Worm (Caenorhabditis elegans) whole organism, midembryonic: ENCODE measurements around the gene Y45F3A.4.

Source experiments
- T22C8.4 ChIP-seq: fragments of 200-800 bp; sonication (Bioruptor generic); IDR thresholded peaks from 2 replicates; pipeline ENCODE4 v1.3.6; 2022; ENCODE audit warnings: missing genetic modification characterization, missing compliant biosample characterization
- cog-1 ChIP-seq: sonication (generic microtip); optimal IDR thresholded peaks from 2 replicates; lab custom pipeline; 2016; ENCODE audit warnings: missing genetic modification characterization, missing compliant biosample characterization
- flt-1 ChIP-seq: fragments of 200-800 bp; sonication (Bioruptor generic); IDR thresholded peaks from 2 replicates; pipeline ENCODE4 v1.3.6; 2022; ENCODE audit warnings: missing genetic modification characterization, missing compliant biosample characterization
- klf-2 ChIP-seq: fragments of 200-800 bp; sonication (Bioruptor generic); conservative IDR thresholded peaks from 2 replicates; pipeline ENCODE4 v1.3.6; 2022; ENCODE audit warnings: missing genetic modification reagents, missing genetic modification characterization, missing compliant biosample characterization
- ref-1 ChIP-seq: fragments of 200-800 bp; sonication (Bioruptor generic); conservative IDR thresholded peaks from 2 replicates; pipeline ENCODE4 v1.3.6; 2022; ENCODE audit warnings: missing genetic modification reagents, missing genetic modification characterization, missing compliant biosample characterization
- tab-1 ChIP-seq: fragments of 200-800 bp; sonication (Bioruptor generic); IDR thresholded peaks from 2 replicates; pipeline ENCODE4 v1.3.6; 2022; ENCODE audit warnings: missing genetic modification characterization, missing compliant biosample characterization
- ztf-23 ChIP-seq: fragments of 200-800 bp; sonication (Bioruptor generic); IDR thresholded peaks from 2 replicates; pipeline ENCODE4 v1.3.6; 2022; ENCODE audit warnings: missing genetic modification reagents, missing genetic modification characterization, missing compliant biosample characterization

DNA sequence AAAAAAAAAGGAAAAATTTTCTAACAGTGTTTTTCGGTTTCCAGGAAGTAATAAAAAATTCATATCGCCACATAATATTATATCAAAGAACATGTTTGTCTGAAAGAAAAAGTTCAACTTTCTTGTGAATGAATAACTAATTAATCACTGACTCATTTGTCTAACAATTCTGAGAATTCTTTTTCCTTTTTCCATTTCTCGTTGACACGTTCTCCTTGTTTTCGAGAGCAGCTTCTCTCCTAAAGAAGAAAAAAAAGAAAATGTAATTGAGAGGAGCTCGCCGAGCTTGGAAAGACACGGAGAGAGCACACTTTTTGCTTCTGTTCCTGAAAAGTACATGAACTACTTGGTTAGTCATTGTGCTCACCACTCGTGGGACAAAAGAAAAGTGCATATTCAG, 32.9 kb upstream of the Y45F3A.4 start:
- TF ChIP-seq flt-1 (GFP tag; lab: Robert Waterston, UW) = no peak
- no peak for TF ChIP-seq ztf-23 (GFP tag; lab: Robert Waterston, UW)
- no peak for TF ChIP-seq ref-1 (GFP tag; lab: Robert Waterston, UW)
- TF ChIP-seq T22C8.4 (GFP tag; lab: Robert Waterston, UW) = no peak
- no peak for TF ChIP-seq cog-1
- no peak for TF ChIP-seq klf-2 (GFP tag; lab: Robert Waterston, UW)
- TF ChIP-seq tab-1 (GFP tag; lab: Robert Waterston, UW) = no peak
